Worm (Caenorhabditis elegans): ENCODE data around the gene dbl-1.
A peak's percentile ranks its signal among the peaks of the same experiment; 100 is the strongest.

dbl-1 gene

ce11 chrV:6796264-6796663 lies 38.3 kb downstream of the dbl-1 start:
- TF ChIP-seq mdt-29 (GFP tag; IDR thresholded peaks at IDR 0.05) (no peak), jun-1 (tag; optimal IDR thresholded peaks at IDR 0.05) (no peak), snpc-4 (tag; optimal IDR thresholded peaks at IDR 0.05) (no peak), lim-7 (GFP tag; IDR thresholded peaks at IDR 0.05) (no peak)

ce11 chrV:6796894-6797293 lies 39.0 kb downstream of the dbl-1 start:
- TF ChIP-seq cey-2 (tag; optimal IDR thresholded peaks at IDR 0.05; ENCODE audit: borderline replicate concordance, insufficient read depth) (no peak), hlh-11 (tag; optimal IDR thresholded peaks at IDR 0.05) (no peak), D1046.2 (GFP tag; IDR thresholded peaks at IDR 0.05) (no peak), zfp-3 (GFP tag; conservative IDR thresholded peaks at IDR 0.05) (no peak), dve-1 (tag; optimal IDR thresholded peaks at IDR 0.05; ENCODE audit: insufficient read depth) (peak; percentile 24), Y5F2A.4 (GFP tag; optimal IDR thresholded peaks at IDR 0.05) (no peak), mep-1 (tag; optimal IDR thresholded peaks at IDR 0.05) (peak; percentile 56), T20F7.1 (GFP tag; optimal IDR thresholded peaks at IDR 0.05) (no peak), hmg-1.1 (GFP tag; IDR thresholded peaks at IDR 0.05) (peak; percentile 66), zag-1 (tag; optimal IDR thresholded peaks at IDR 0.05) (no peak), mdl-1 (tag; optimal IDR thresholded peaks at IDR 0.05) (peak in 1 of 2 experiments; percentile 50), ztf-11 (tag; optimal IDR thresholded peaks at IDR 0.05) (no peak), hlh-30 (tag; optimal IDR thresholded peaks at IDR 0.05; ENCODE audit: insufficient read depth) (peak; percentile 0), nhr-28 (tag; optimal IDR thresholded peaks at IDR 0.05) (peak; percentile 38), ceh-82 (tag; optimal IDR thresholded peaks at IDR 0.05) (no peak), egl-27 (tag; optimal IDR thresholded peaks at IDR 0.05) (no peak), nhr-77 (tag; optimal IDR thresholded peaks at IDR 0.05) (no peak), ceh-32 (tag; optimal IDR thresholded peaks at IDR 0.05; ENCODE audit: poor library complexity) (no peak), duxl-1 (tag; optimal IDR thresholded peaks at IDR 0.05; ENCODE audit: poor library complexity) (no peak), nhr-6 (tag; optimal IDR thresholded peaks at IDR 0.05) (no peak), nhr-42 (GFP tag; IDR thresholded peaks at IDR 0.05) (no peak), madf-5 (GFP tag; IDR thresholded peaks at IDR 0.05) (no peak), nhr-237 (tag; optimal IDR thresholded peaks at IDR 0.05) (no peak), arid-1 (GFP tag; conservative IDR thresholded peaks at IDR 0.05) (no peak), daf-12 (tag; optimal IDR thresholded peaks at IDR 0.05) (no peak), nhr-76 (tag; optimal IDR thresholded peaks at IDR 0.05) (no peak), F10B5.3 (tag; optimal IDR thresholded peaks at IDR 0.05) (no peak), sdz-12 (GFP tag; optimal IDR thresholded peaks at IDR 0.05) (no peak), Y48G9A.11 (GFP tag; IDR thresholded peaks at IDR 0.05) (no peak), mxl-3 (GFP tag; optimal IDR thresholded peaks at IDR 0.05) (peak; percentile 70), lin-38 (GFP tag; IDR thresholded peaks at IDR 0.05) (no peak), nhr-11 (tag; optimal IDR thresholded peaks at IDR 0.05) (peak; percentile 18), dmd-6 (GFP tag; IDR thresholded peaks at IDR 0.05) (no peak), zip-11 (GFP tag; IDR thresholded peaks at IDR 0.05) (no peak), php-3 (GFP tag; IDR thresholded peaks at IDR 0.05) (no peak), dpl-1 (GFP tag; optimal IDR thresholded peaks at IDR 0.05) (peak; percentile 36), rbr-2 (tag; optimal IDR thresholded peaks at IDR 0.05) (peak; percentile 25), ZK546.5 (tag; optimal IDR thresholded peaks at IDR 0.05) (no peak), lim-7 (GFP tag; IDR thresholded peaks at IDR 0.05) (no peak), jun-1 (tag; optimal IDR thresholded peaks at IDR 0.05) (no peak), snpc-4 (tag; optimal IDR thresholded peaks at IDR 0.05) (no peak)
